Worm (Caenorhabditis elegans) whole organism, mixed stage, embryonic: Measurements from ENCODE around the gene F13A7.14.

Experiments
- M03D4.4 ChIP-seq: sonication (generic microtip); optimal IDR thresholded peaks from 2 replicates; lab custom pipeline; 2017; ENCODE audit warnings: mild to moderate bottlenecking, missing genetic modification characterization, missing compliant biosample characterization
- bed-3 ChIP-seq: fragments of 200-800 bp; sonication (Bioruptor generic); optimal IDR thresholded peaks from 3 replicates; lab custom pipeline; 2018; ENCODE audit warnings: mild to moderate bottlenecking, missing genetic modification characterization, moderate library complexity, missing compliant biosample characterization
- blmp-1 ChIP-seq: fragments of 150-350 bp; optimal IDR thresholded peaks from 2 replicates; lab custom pipeline; 2014; ENCODE audit warnings: missing biosample characterization, missing genetic modification characterization
- ceh-39 ChIP-seq: fragments of 150-350 bp; optimal IDR thresholded peaks from 2 replicates; lab custom pipeline; 2014; ENCODE audit warnings: missing biosample characterization, missing genetic modification characterization
- ceh-43 ChIP-seq: fragments of 200-800 bp; sonication (Bioruptor generic); optimal IDR thresholded peaks from 2 replicates; lab custom pipeline; 2018; ENCODE audit warnings: mild to moderate bottlenecking, missing genetic modification characterization, moderate library complexity, missing compliant biosample characterization
- ces-1 ChIP-seq: fragments of 150-350 bp; optimal IDR thresholded peaks from 2 replicates; lab custom pipeline; 2014; ENCODE audit warnings: missing biosample characterization, missing genetic modification reagents, missing genetic modification characterization
- elt-1 ChIP-seq: sonication (generic microtip); optimal IDR thresholded peaks from 2 replicates; lab custom pipeline; 2017; ENCODE audit warnings: missing genetic modification characterization, mild to moderate bottlenecking, missing compliant biosample characterization, antibody characterized with exemption, moderate library complexity, borderline replicate concordance; ENCODE audit not compliant: insufficient read depth
- ham-2 ChIP-seq: fragments of 200-800 bp; sonication (Bioruptor generic); optimal IDR thresholded peaks from 2 replicates; lab custom pipeline; 2018; ENCODE audit warnings: mild to moderate bottlenecking, missing genetic modification characterization, missing compliant biosample characterization
- lin-13 ChIP-seq: fragments of 150-350 bp; optimal IDR thresholded peaks from 2 replicates; lab custom pipeline; 2014; ENCODE audit warnings: missing biosample characterization, missing genetic modification characterization
- lsy-2 ChIP-seq: fragments of 150-350 bp; optimal IDR thresholded peaks from 2 replicates; lab custom pipeline; 2014; ENCODE audit warnings: missing biosample characterization, missing genetic modification characterization
- mab-5 ChIP-seq: fragments of 150-350 bp; optimal IDR thresholded peaks from 2 replicates; lab custom pipeline; 2014; ENCODE audit warnings: missing biosample characterization, missing genetic modification characterization
- mep-1 ChIP-seq: fragments of 150-350 bp; optimal IDR thresholded peaks from 2 replicates; lab custom pipeline; 2017; ENCODE audit warnings: missing biosample characterization, missing genetic modification reagents, missing genetic modification characterization, inconsistent platforms
- mls-2 ChIP-seq: sonication (generic microtip); optimal IDR thresholded peaks from 2 replicates; lab custom pipeline; 2016; ENCODE audit warnings: mild to moderate bottlenecking, missing genetic modification characterization, moderate library complexity, missing compliant biosample characterization
- nhr-12 ChIP-seq: fragments of 150-350 bp; optimal IDR thresholded peaks from 2 replicates; lab custom pipeline; 2014; ENCODE audit warnings: missing biosample characterization, missing genetic modification characterization
- nhr-2 ChIP-seq: fragments of 150-350 bp; optimal IDR thresholded peaks from 2 replicates; lab custom pipeline; 2014; ENCODE audit warnings: missing biosample characterization, missing genetic modification characterization
- nhr-237 ChIP-seq: fragments of 150-350 bp; optimal IDR thresholded peaks from 2 replicates; lab custom pipeline; 2014; ENCODE audit warnings: missing biosample characterization, missing genetic modification characterization
- nhr-28 ChIP-seq: fragments of 150-350 bp; optimal IDR thresholded peaks from 2 replicates; lab custom pipeline; 2014; ENCODE audit warnings: missing biosample characterization, missing genetic modification characterization
- nhr-76 ChIP-seq: sonication (generic microtip); optimal IDR thresholded peaks from 2 replicates; lab custom pipeline; 2017; ENCODE audit warnings: missing biosample characterization, missing genetic modification characterization
- pha-4 ChIP-seq: fragments of 150-350 bp; optimal IDR thresholded peaks from 2 replicates; lab custom pipeline; 2018; ENCODE audit warnings: missing biosample characterization, missing genetic modification reagents, missing genetic modification characterization
- sem-2 ChIP-seq: fragments of 200-800 bp; sonication (Bioruptor generic); optimal IDR thresholded peaks from 2 replicates; lab custom pipeline; 2018; ENCODE audit warnings: mild to moderate bottlenecking, missing genetic modification characterization, missing compliant biosample characterization
- sptf-1 ChIP-seq: sonication (generic microtip); optimal IDR thresholded peaks from 2 replicates; lab custom pipeline; 2017; ENCODE audit warnings: mild to moderate bottlenecking, missing genetic modification characterization, moderate library complexity, missing compliant biosample characterization
- tbx-8 ChIP-seq: fragments of 200-800 bp; sonication (Bioruptor generic); optimal IDR thresholded peaks from 2 replicates; lab custom pipeline; 2018; ENCODE audit warnings: mild to moderate bottlenecking, missing genetic modification characterization, moderate library complexity, missing compliant biosample characterization
- unc-120 ChIP-seq: sonication (generic microtip); optimal IDR thresholded peaks from 2 replicates; lab custom pipeline; 2017; ENCODE audit warnings: missing genetic modification characterization, missing compliant biosample characterization; ENCODE audit not compliant: poor library complexity, severe bottlenecking
- unc-39 ChIP-seq: fragments of 150-350 bp; optimal IDR thresholded peaks from 2 replicates; lab custom pipeline; 2014; ENCODE audit warnings: missing biosample characterization, missing genetic modification characterization
- unc-62 ChIP-seq: fragments of 150-350 bp; optimal IDR thresholded peaks from 2 replicates; lab custom pipeline; 2014; ENCODE audit warnings: missing biosample characterization, missing genetic modification reagents, missing genetic modification characterization
- ztf-11 ChIP-seq: fragments of 150-350 bp; optimal IDR thresholded peaks from 2 replicates; lab custom pipeline; 2014; ENCODE audit warnings: missing biosample characterization, missing genetic modification characterization

F13A7.14 gene

ce11 chrV:16437546-16437945, 35.9 kb downstream of the F13A7.14 start, which contains the start of gene F26D2.15:
TSS of gene F26D2.15 (plus strand) at chrV:16437846.
- TF ChIP-seq nhr-28 (tag; lab: Kevin White, UChicago) (no peak), elt-1 (tag; lab: Kevin White, UChicago) (no peak), M03D4.4 (tag; lab: Kevin White, UChicago) (no peak), ztf-11 (tag; lab: Kevin White, UChicago) (no peak), bed-3 (no peak), ceh-39 (tag; lab: Kevin White, UChicago) (no peak), nhr-237 (tag; lab: Kevin White, UChicago) (no peak), unc-39 (tag; lab: Kevin White, UChicago) (no peak), ces-1 (GFP tag; lab: Kevin White, UChicago) (no peak), ceh-43 (GFP tag; lab: Kevin White, UChicago) (no peak), mab-5 (tag; lab: Kevin White, UChicago) (no peak), sem-2 (no peak)

- TF ChIP-seq sem-2: no peak
Observed at ce11 chrV:16443626-16444025, 41.9 kb downstream of the F13A7.14 start, which contains the start of gene srh-141. TSS of gene srh-141 (plus strand) at chrV:16443926.

ce11 chrV:16445676-16446075, 44.0 kb downstream of the F13A7.14 start, which contains the start of gene T08G3.6:
TSS of gene T08G3.6 (plus strand) at chrV:16445976.
- TF ChIP-seq tbx-8 (GFP tag; lab: Kevin White, UChicago): no peak
- no peak for TF ChIP-seq ztf-11 (tag; lab: Kevin White, UChicago)
- no peak for TF ChIP-seq bed-3
- TF ChIP-seq unc-120: no peak
- no peak for TF ChIP-seq mls-2
- no peak for TF ChIP-seq sptf-1
- no peak for TF ChIP-seq nhr-28 (tag; lab: Kevin White, UChicago)
- no peak for TF ChIP-seq nhr-237 (tag; lab: Kevin White, UChicago)
- no peak for TF ChIP-seq nhr-12 (tag; lab: Kevin White, UChicago)
- no peak for TF ChIP-seq lsy-2 (tag; lab: Kevin White, UChicago)
- TF ChIP-seq mep-1: no peak
- no peak for TF ChIP-seq elt-1 (tag; lab: Kevin White, UChicago)
- no peak for TF ChIP-seq ceh-43 (GFP tag; lab: Kevin White, UChicago)
- no peak for TF ChIP-seq blmp-1 (tag; lab: Kevin White, UChicago)
- no peak for TF ChIP-seq ham-2
- no peak for TF ChIP-seq nhr-76
- TF ChIP-seq unc-39 (tag; lab: Kevin White, UChicago): no peak
- TF ChIP-seq, all 35 proteins: peak for 0

ce11 chrV:16446191-16446590, 44.5 kb downstream of the F13A7.14 start:
- TF ChIP-seq sptf-1 (no peak), ham-2 (no peak), lin-13 (tag; lab: Kevin White, UChicago) (no peak), unc-62 (no peak), nhr-2 (no peak)

- TF ChIP-seq unc-62 (no peak), pha-4 (no peak), lsy-2 (tag; lab: Kevin White, UChicago) (no peak), mep-1 (no peak), nhr-237 (tag; lab: Kevin White, UChicago) (no peak)
Observed at ce11 chrV:16447735-16448134, 46.0 kb downstream of the F13A7.14 start, which contains the start of gene T08G3.13. TSS of gene T08G3.13 (plus strand) at chrV:16448035.
